Fruit fly (Drosophila melanogaster): ENCODE results near the gene lawc.

DNA sequence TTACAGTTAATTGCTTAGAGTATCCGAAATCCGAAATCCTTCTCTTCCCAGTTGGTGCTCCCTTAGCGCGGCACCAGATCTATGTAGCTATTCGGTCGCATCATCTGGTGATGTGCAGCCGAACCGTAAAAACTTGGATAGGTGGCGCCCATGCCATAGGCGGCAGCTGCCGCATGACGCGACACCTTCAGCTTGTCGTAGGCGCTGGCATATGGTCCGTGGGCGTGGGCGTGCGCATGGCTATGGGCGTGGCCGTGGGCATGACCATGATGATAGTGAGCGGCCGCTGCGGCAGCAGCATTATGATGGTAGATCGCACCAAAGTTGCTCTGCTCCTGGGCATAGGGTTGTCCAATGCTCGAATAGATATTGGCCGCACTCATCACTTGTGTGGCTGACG, 36.7 kb upstream of the lawc start:
- TF ChIP-seq sv (GFP tag; optimal IDR thresholded peaks at IDR 0.05): no peak
- TF ChIP-seq dl (GFP tag; optimal IDR thresholded peaks at IDR 0.05; ENCODE audit: insufficient read depth in 1 of 2, partially characterized antibody in 2 of 2): no peak
- TF ChIP-seq GATAd (GFP tag; optimal IDR thresholded peaks at IDR 0.05): no peak
- TF ChIP-seq dmrt93B (GFP tag; optimal IDR thresholded peaks at IDR 0.05): no peak
- no peak for TF ChIP-seq br (GFP tag; optimal IDR thresholded peaks at IDR 0.05)

Data from whole organism, wandering third instar larva.